Fruit fly (Drosophila melanogaster) whole organism, embryonic: ENCODE results near the gene Dbp21E2.
A peak's percentile ranks its signal among the peaks of the same experiment; 100 is the strongest.

Source experiments
- CG10267 ChIP-seq: fragments of 200-800 bp; sonication (Bioruptor generic); optimal IDR thresholded peaks from 2 replicates; lab custom pipeline; 2018; ENCODE audit warnings: missing biosample characterization, mild to moderate bottlenecking, missing genetic modification characterization, moderate library complexity
- CG10321 ChIP-seq: fragments of 200-800 bp; sonication (Bioruptor generic); IDR thresholded peaks from 2 replicates; pipeline ENCODE4 v1.3.6; 2022; ENCODE audit warnings: missing biosample characterization, missing genetic modification characterization
- CG11456 ChIP-seq: fragments of 200-800 bp; sonication (Bioruptor generic); IDR thresholded peaks from 3 replicates; pipeline ENCODE4 v1.3.6; 2022; ENCODE audit warnings: missing biosample characterization, missing genetic modification characterization
- CG15479 ChIP-seq: fragments of 200-800 bp; sonication (Bioruptor generic); optimal IDR thresholded peaks from 3 replicates; lab custom pipeline; 2019; ENCODE audit warnings: missing biosample characterization, mild to moderate bottlenecking, missing genetic modification characterization, moderate library complexity
- CG1832 ChIP-seq: fragments of 200-800 bp; sonication (Bioruptor generic); optimal IDR thresholded peaks from 2 replicates; lab custom pipeline; 2017; ENCODE audit warnings: missing biosample characterization, mild to moderate bottlenecking, missing genetic modification characterization, inconsistent platforms
- CG32767 ChIP-seq: fragments of 200-800 bp; sonication (Bioruptor generic); IDR thresholded peaks from 2 replicates; pipeline ENCODE4 v1.3.6; 2022; ENCODE audit warnings: missing biosample characterization, missing genetic modification characterization
- CG3847 ChIP-seq: fragments of 200-800 bp; sonication (Bioruptor generic); IDR thresholded peaks from 2 replicates; pipeline ENCODE4 v1.3.6; 2022; ENCODE audit warnings: missing biosample characterization, missing genetic modification characterization
- CG4282 ChIP-seq: fragments of 200-800 bp; sonication (Bioruptor generic); optimal IDR thresholded peaks from 2 replicates; lab custom pipeline; 2016; ENCODE audit warnings: missing biosample characterization, missing genetic modification characterization
- CG4360 ChIP-seq: fragments of 200-800 bp; sonication (Bioruptor generic); IDR thresholded peaks from 2 replicates; pipeline ENCODE4 v1.3.6; 2022; ENCODE audit warnings: missing biosample characterization, missing genetic modification characterization
- CHES-1-like ChIP-seq: fragments of 200-800 bp; sonication (Bioruptor generic); optimal IDR thresholded peaks from 2 replicates; lab custom pipeline; 2016; ENCODE audit warnings: missing biosample characterization, missing genetic modification characterization
- D ChIP-seq, 2 experiments: fragments of 200-800 bp in 1 of 2; fragments of >200 bp in 1 of 2; sonication (Bioruptor generic) in 1 of 2; optimal IDR thresholded peaks; 2 replicates in 1 of 2; 3 replicates in 1 of 2; lab custom pipeline; 2017; ENCODE audit warnings: mild to moderate bottlenecking in 1 of 2, missing biosample characterization in 1 of 2, missing genetic modification characterization in 1 of 2, missing genetic modification reagents in 1 of 2
- Doc3 ChIP-seq: fragments of 200-800 bp; sonication (Bioruptor generic); IDR thresholded peaks from 3 replicates; pipeline ENCODE4 v1.3.6; 2022; ENCODE audit warnings: missing biosample characterization, missing genetic modification characterization; ENCODE audit not compliant: partially characterized antibody
- HmgD ChIP-seq: fragments of 200-800 bp; sonication (Bioruptor generic); optimal IDR thresholded peaks from 3 replicates; lab custom pipeline; 2016; ENCODE audit warnings: missing biosample characterization, missing genetic modification characterization
- Med ChIP-seq: fragments of 200-800 bp; sonication (Bioruptor generic); peaks from one replicate; lab custom pipeline; 2016; ENCODE audit warnings: missing biosample characterization, missing genetic modification characterization, mild to moderate bottlenecking, inconsistent platforms, moderate library complexity
- Rfx ChIP-seq: fragments of 200-800 bp; sonication (Bioruptor generic); IDR thresholded peaks from 2 replicates; pipeline ENCODE4 v1.3.6; 2022; ENCODE audit warnings: missing biosample characterization, missing genetic modification characterization
- Rx ChIP-seq: fragments of 200-800 bp; sonication (Bioruptor generic); IDR thresholded peaks from 2 replicates; pipeline ENCODE4 v1.3.6; 2022; ENCODE audit warnings: missing biosample characterization, missing genetic modification characterization
- aop ChIP-seq: fragments of 200-800 bp; sonication (Bioruptor generic); IDR thresholded peaks from 2 replicates; pipeline ENCODE4 v1.3.6; 2022; ENCODE audit warnings: missing biosample characterization, missing genetic modification characterization
- bbx ChIP-seq: fragments of 200-800 bp; sonication (Bioruptor generic); IDR thresholded peaks from 2 replicates; pipeline ENCODE4 v1.3.6; 2022; ENCODE audit warnings: missing biosample characterization, missing genetic modification characterization; ENCODE audit not compliant: partially characterized antibody
- chm ChIP-seq: fragments of 200-800 bp; sonication (Bioruptor generic); IDR thresholded peaks from 2 replicates; pipeline ENCODE4 v1.3.6; 2022; ENCODE audit warnings: missing biosample characterization, missing genetic modification characterization
- chn ChIP-seq: fragments of 200-800 bp; sonication (Bioruptor generic); optimal IDR thresholded peaks from 2 replicates; lab custom pipeline; 2016; ENCODE audit warnings: missing biosample characterization, missing genetic modification characterization
- ci ChIP-seq: fragments of 200-800 bp; sonication (Bioruptor generic); IDR thresholded peaks from 3 replicates; pipeline ENCODE4 v1.3.6; 2022; ENCODE audit warnings: missing biosample characterization, missing genetic modification characterization
- crol ChIP-seq: fragments of 200-800 bp; sonication (Bioruptor generic); IDR thresholded peaks from 2 replicates; pipeline ENCODE4 v1.3.6; 2022; ENCODE audit warnings: missing biosample characterization, missing genetic modification characterization
- hb ChIP-seq: fragments of 200-800 bp; sonication (Bioruptor generic); IDR thresholded peaks from 3 replicates; pipeline ENCODE4 v1.3.6; 2022; ENCODE audit warnings: missing biosample characterization, missing genetic modification characterization; ENCODE audit not compliant: partially characterized antibody
- hbn ChIP-seq: fragments of 200-800 bp; sonication (Bioruptor generic); IDR thresholded peaks from 2 replicates; pipeline ENCODE4 v1.3.6; 2022; ENCODE audit warnings: missing biosample characterization, missing genetic modification characterization; ENCODE audit not compliant: partially characterized antibody
- lov ChIP-seq, 2 experiments: fragments of 200-800 bp in 1 of 2; fragments of >200 bp in 1 of 2; sonication (Bioruptor generic) in 1 of 2; IDR thresholded peaks in 1 of 2; optimal IDR thresholded peaks in 1 of 2; 2 replicates in 1 of 2; 3 replicates in 1 of 2; pipeline versions ENCODE4 v1.3.6 to Lab custom; 2017 to 2022; ENCODE audit warnings: missing biosample characterization in 1 of 2, missing genetic modification characterization in 1 of 2
- otp ChIP-seq: fragments of 200-800 bp; sonication (Bioruptor generic); IDR thresholded peaks from 3 replicates; pipeline ENCODE4, ENCODE4 v1.3.6; 2022; ENCODE audit warnings: missing biosample characterization, missing genetic modification characterization
- pan ChIP-seq, 4 experiments: fragments of >200 bp in 3 of 4; fragments of 200-800 bp in 1 of 4; sonication (Bioruptor generic) in 1 of 4; optimal IDR thresholded peaks in 3 of 4; IDR thresholded peaks in 1 of 4; 2 replicates each; pipeline versions ENCODE4 v1.3.6 to Lab custom; 2017 to 2022; ENCODE audit warnings: missing biosample characterization in 2 of 4, missing genetic modification characterization in 2 of 4, mixed read lengths in 1 of 4
- peb ChIP-seq: fragments of 200-800 bp; sonication (Bioruptor generic); IDR thresholded peaks from 2 replicates; pipeline ENCODE4 v1.3.6; 2022; ENCODE audit warnings: missing biosample characterization, missing genetic modification characterization
- psq ChIP-seq: fragments of 200-800 bp; sonication (Bioruptor generic); optimal IDR thresholded peaks from 2 replicates; lab custom pipeline; 2017; ENCODE audit warnings: missing biosample characterization, missing genetic modification characterization
- sens ChIP-seq: fragments of 200-800 bp; sonication (Bioruptor generic); peaks from one replicate; lab custom pipeline; 2016; ENCODE audit warnings: missing biosample characterization, missing genetic modification characterization
- so ChIP-seq: fragments of 200-800 bp; sonication (Bioruptor generic); IDR thresholded peaks from 3 replicates; pipeline ENCODE4 v1.3.6; 2022; ENCODE audit warnings: missing biosample characterization, missing genetic modification characterization
- tap ChIP-seq: fragments of 200-800 bp; optimal IDR thresholded peaks from 3 replicates; lab custom pipeline; 2019; ENCODE audit warnings: missing biosample characterization, mild to moderate bottlenecking, missing genetic modification characterization, moderate library complexity
- tll ChIP-seq, 2 experiments: fragments of 200-800 bp in 1 of 2; fragments of >200 bp in 1 of 2; sonication (Bioruptor generic) in 1 of 2; optimal IDR thresholded peaks; 2 replicates each; lab custom pipeline; 2017 to 2019; ENCODE audit warnings: missing biosample characterization in 2 of 2, missing genetic modification characterization in 2 of 2, mild to moderate bottlenecking in 1 of 2, moderate library complexity in 1 of 2
- twi ChIP-seq: fragments of 200-800 bp; optimal IDR thresholded peaks from 2 replicates; lab custom pipeline; 2019; ENCODE audit warnings: missing biosample characterization, mild to moderate bottlenecking, missing genetic modification characterization, moderate library complexity
- z ChIP-seq: fragments of 200-800 bp; sonication (Bioruptor generic); IDR thresholded peaks from 3 replicates; pipeline ENCODE4 v1.3.6; 2022; ENCODE audit warnings: missing biosample characterization, missing genetic modification characterization
- zen ChIP-seq: fragments of 200-800 bp; sonication (Bioruptor generic); optimal IDR thresholded peaks from 3 replicates; lab custom pipeline; 2018; ENCODE audit warnings: missing biosample characterization, mild to moderate bottlenecking, missing genetic modification characterization, moderate library complexity
- zfh1 ChIP-seq: fragments of 200-800 bp; sonication (Bioruptor generic); IDR thresholded peaks from 3 replicates; pipeline ENCODE4 v1.3.6; 2022; ENCODE audit warnings: missing biosample characterization, missing genetic modification characterization

Gene Dbp21E2

dm6 chr2L:849787-850512 lies 38.6 kb downstream of the Dbp21E2 start:
- TF ChIP-seq CG1832 (peak; percentile 47), chm (GFP tag; lab: Robert Waterston, UW) (0 out of 2 replicates have a peak, but pooled peaks have one; percentile 19), CG15479 (GFP tag; lab: Kevin White, UChicago) (peak; percentile 86), CG4360 (peak; percentile 80), hb (GFP tag; lab: Robert Waterston, UW) (0 out of 3 replicates have a peak, but pooled peaks have one; percentile 8), Med (GFP tag; lab: Kevin White, UChicago) (peak; percentile 62), tll (GFP tag; optimal IDR thresholded peaks at IDR 0.05; lab: Kevin White, UChicago) (peak in 1 of 2 experiments; percentile 55), peb (no peak), CG11456 (GFP tag; lab: Robert Waterston, UW) (0 out of 3 replicates have a peak, but pooled peaks have one; percentile 18), otp (GFP tag; lab: Robert Waterston, UW) (no peak), crol (GFP tag; lab: Robert Waterston, UW) (peak; percentile 76), z (GFP tag; lab: Robert Waterston, UW) (no peak), lov (optimal IDR thresholded peaks at IDR 0.05; lab: Kevin White, UChicago) (no peak), lov (GFP tag; IDR thresholded peaks at IDR 0.05; lab: Robert Waterston, UW) (0 out of 3 replicates have a peak, but pooled peaks have one; percentile 11), psq (GFP tag; lab: Kevin White, UChicago) (no peak), sens (GFP tag; lab: Kevin White, UChicago) (peak; percentile 59), CG4282 (GFP tag; lab: Kevin White, UChicago) (no peak), tap (no peak), HmgD (GFP tag; lab: Kevin White, UChicago) (peak; percentile 23), zfh1 (GFP tag; lab: Robert Waterston, UW) (peak; percentile 24; the same call in 1 of the 3 replicates), aop (GFP tag; lab: Robert Waterston, UW) (0 out of 2 replicates have a peak, but pooled peaks have one; percentile 5), chn (GFP tag; lab: Kevin White, UChicago) (peak; percentile 6), CHES-1-like (GFP tag; lab: Kevin White, UChicago) (no peak), twi (peak; percentile 21), Rfx (0 out of 2 replicates have a peak, but pooled peaks have one; percentile 13), hbn (GFP tag; lab: Robert Waterston, UW) (0 out of 2 replicates have a peak, but pooled peaks have one; percentile 22), CG10321 (GFP tag; lab: Robert Waterston, UW) (0 out of 2 replicates have a peak, but pooled peaks have one; percentile 34), ci (GFP tag; lab: Robert Waterston, UW) (peak; percentile 47; the same call in 1 of the 3 replicates), Doc3 (GFP tag; lab: Robert Waterston, UW) (no peak), bbx (GFP tag; lab: Robert Waterston, UW) (0 out of 2 replicates have a peak, but pooled peaks have one; percentile 22), D (optimal IDR thresholded peaks at IDR 0.05; lab: Kevin White, UChicago) (peak; percentile 57), D (GFP tag; optimal IDR thresholded peaks at IDR 0.05; lab: Kevin White, UChicago) (no peak), Rx (no peak), CG10267 (tag; lab: Kevin White, UChicago) (no peak), pan (optimal IDR thresholded peaks at IDR 0.05; lab: Kevin White, UChicago) (no peak), pan (GFP tag; optimal IDR thresholded peaks at IDR 0.05 in 1 of 2, IDR thresholded peaks at IDR 0.05 in 1 of 2) (no peak), CG3847 (GFP tag; lab: Robert Waterston, UW) (no peak), zen (tag; lab: Kevin White, UChicago) (peak; percentile 79), so (GFP tag; lab: Robert Waterston, UW) (0 out of 3 replicates have a peak, but pooled peaks have one; percentile 20), CG32767 (GFP tag; lab: Robert Waterston, UW) (no peak)
